Fruit fly (Drosophila melanogaster) whole organism, embryonic: ENCODE measurements around the gene mRpL13.
A peak's percentile ranks its signal among the peaks of the same experiment; 100 is the strongest.

ENCODE experiments used
- B-H1 ChIP-seq: fragments of 200-800 bp; sonication (Bioruptor generic); IDR thresholded peaks from 3 replicates; pipeline ENCODE4 v1.3.6; 2022; ENCODE audit warnings: missing biosample characterization, missing genetic modification characterization
- Bdp1 ChIP-seq: fragments of 200-800 bp; sonication (Bioruptor generic); optimal IDR thresholded peaks from 3 replicates; lab custom pipeline; 2016; ENCODE audit warnings: missing biosample characterization, missing genetic modification characterization
- CG10321 ChIP-seq: fragments of 200-800 bp; sonication (Bioruptor generic); IDR thresholded peaks from 2 replicates; pipeline ENCODE4 v1.3.6; 2022; ENCODE audit warnings: missing biosample characterization, missing genetic modification characterization
- CG12744 ChIP-seq: fragments of 200-800 bp; sonication (Bioruptor generic); optimal IDR thresholded peaks from 2 replicates; lab custom pipeline; 2016; ENCODE audit warnings: missing biosample characterization, missing genetic modification characterization
- CG13287 ChIP-seq: fragments of 200-800 bp; sonication (Bioruptor generic); IDR thresholded peaks from 2 replicates; pipeline ENCODE4 v1.3.6; 2022; ENCODE audit warnings: missing biosample characterization, missing genetic modification characterization; ENCODE audit not compliant: partially characterized antibody
- CG13424 ChIP-seq: fragments of 200-800 bp; sonication (Bioruptor generic); optimal IDR thresholded peaks from 2 replicates; lab custom pipeline; 2019; ENCODE audit warnings: missing biosample characterization, mild to moderate bottlenecking, missing genetic modification characterization, moderate library complexity
- CG13894 ChIP-seq: fragments of 200-800 bp; sonication (Bioruptor generic); optimal IDR thresholded peaks from 3 replicates; lab custom pipeline; 2018; ENCODE audit warnings: missing biosample characterization, mild to moderate bottlenecking, missing genetic modification characterization, moderate library complexity
- CG14860 ChIP-seq: fragments of 200-800 bp; sonication (Bioruptor generic); IDR thresholded peaks from 3 replicates; pipeline ENCODE4 v1.3.6; 2022; ENCODE audit warnings: missing biosample characterization, missing genetic modification characterization; ENCODE audit not compliant: partially characterized antibody
- CG14965 ChIP-seq: fragments of 200-800 bp; sonication (Bioruptor generic); optimal IDR thresholded peaks from 2 replicates; lab custom pipeline; 2016; ENCODE audit warnings: missing biosample characterization, missing genetic modification characterization, borderline replicate concordance
- CG16813 ChIP-seq: fragments of 200-800 bp; sonication (Bioruptor generic); IDR thresholded peaks from 3 replicates; pipeline ENCODE4 v1.3.6; 2022; ENCODE audit warnings: missing biosample characterization, missing genetic modification characterization; ENCODE audit not compliant: partially characterized antibody
- CG3726 ChIP-seq: fragments of 200-800 bp; sonication (Bioruptor generic); IDR thresholded peaks from 3 replicates; pipeline ENCODE4, ENCODE4 v1.3.6; 2022; ENCODE audit warnings: missing biosample characterization, missing genetic modification characterization
- CG4328 ChIP-seq: fragments of 200-800 bp; sonication (Bioruptor generic); optimal IDR thresholded peaks from 3 replicates; lab custom pipeline; 2017; ENCODE audit warnings: missing biosample characterization, missing genetic modification reagents, missing genetic modification characterization
- CG6272 ChIP-seq: fragments of 200-800 bp; sonication (Bioruptor generic); IDR thresholded peaks from 2 replicates; pipeline ENCODE4 v1.3.6; 2022; ENCODE audit warnings: missing biosample characterization, missing genetic modification characterization
- CG7556 ChIP-seq: fragments of 200-800 bp; sonication (Bioruptor generic); optimal IDR thresholded peaks from 2 replicates; lab custom pipeline; 2017; ENCODE audit warnings: missing biosample characterization, mild to moderate bottlenecking, missing genetic modification characterization
- CG7786 ChIP-seq: fragments of 200-800 bp; sonication (Bioruptor generic); optimal IDR thresholded peaks from 2 replicates; lab custom pipeline; 2016; ENCODE audit warnings: missing biosample characterization, missing genetic modification characterization
- CG8281 ChIP-seq: fragments of 200-800 bp; sonication (Bioruptor generic); optimal IDR thresholded peaks from 2 replicates; lab custom pipeline; 2018; ENCODE audit warnings: missing biosample characterization, mild to moderate bottlenecking, missing genetic modification characterization, moderate library complexity
- CG8478 ChIP-seq: fragments of >200 bp; optimal IDR thresholded peaks from 2 replicates; lab custom pipeline; 2018
- CG8765 ChIP-seq: fragments of 200-800 bp; sonication (Bioruptor generic); IDR thresholded peaks from 2 replicates; pipeline ENCODE4 v1.3.6; 2022; ENCODE audit warnings: missing biosample characterization, missing genetic modification characterization
- CG9817 ChIP-seq: fragments of 200-800 bp; sonication (Bioruptor generic); optimal IDR thresholded peaks from 2 replicates; lab custom pipeline; 2018; ENCODE audit warnings: missing biosample characterization, mild to moderate bottlenecking, missing genetic modification characterization, moderate library complexity
- CTCF ChIP-seq: fragments of 200-800 bp; sonication (Bioruptor generic); optimal IDR thresholded peaks from 2 replicates; lab custom pipeline; 2017; ENCODE audit warnings: missing biosample characterization, mild to moderate bottlenecking, missing genetic modification characterization, moderate library complexity
- E2f2 ChIP-seq: fragments of 200-800 bp; sonication (Bioruptor generic); IDR thresholded peaks from 2 replicates; pipeline ENCODE4 v1.3.6; 2022; ENCODE audit warnings: missing biosample characterization, missing genetic modification characterization
- Eip74EF ChIP-seq, 2 experiments: fragments of 200-800 bp in 1 of 2; fragments of >200 bp in 1 of 2; sonication (Bioruptor generic) in 1 of 2; optimal IDR thresholded peaks; 2 replicates each; lab custom pipeline; 2017 to 2019; ENCODE audit warnings: missing biosample characterization in 2 of 2, missing genetic modification characterization in 2 of 2, mild to moderate bottlenecking in 1 of 2, moderate library complexity in 1 of 2
- Fer3 ChIP-seq: fragments of 200-800 bp; sonication (Bioruptor generic); optimal IDR thresholded peaks from 2 replicates; lab custom pipeline; 2018; ENCODE audit warnings: missing biosample characterization, mild to moderate bottlenecking, missing genetic modification characterization, moderate library complexity
- NC2α ChIP-seq: fragments of 200-800 bp; sonication (Bioruptor generic); optimal IDR thresholded peaks from 2 replicates; lab custom pipeline; 2016; ENCODE audit warnings: missing biosample characterization, missing genetic modification characterization
- PHDP ChIP-seq: fragments of 200-800 bp; sonication (Bioruptor generic); optimal IDR thresholded peaks from 3 replicates; lab custom pipeline; 2018; ENCODE audit warnings: missing biosample characterization, mild to moderate bottlenecking, missing genetic modification characterization, moderate library complexity
- Sox100B ChIP-seq: fragments of 200-800 bp; sonication (Bioruptor generic); optimal IDR thresholded peaks from 3 replicates; lab custom pipeline; 2018; ENCODE audit warnings: missing biosample characterization, mild to moderate bottlenecking, missing genetic modification characterization
- YL-1 ChIP-seq: fragments of 200-800 bp; sonication (Bioruptor generic); optimal IDR thresholded peaks from 3 replicates; lab custom pipeline; 2017; ENCODE audit warnings: missing biosample characterization, mild to moderate bottlenecking, missing genetic modification characterization
- ap ChIP-seq: fragments of 200-800 bp; sonication (Bioruptor generic); IDR thresholded peaks from 2 replicates; pipeline ENCODE4 v1.3.6; 2022; ENCODE audit warnings: missing biosample characterization, missing genetic modification characterization
- az2 ChIP-seq: fragments of 200-800 bp; sonication (Bioruptor generic); optimal IDR thresholded peaks from 3 replicates; lab custom pipeline; 2016; ENCODE audit warnings: missing biosample characterization, missing genetic modification characterization
- chif ChIP-seq, 2 experiments: fragments of 200-800 bp; sonication (Bioruptor generic); optimal IDR thresholded peaks; 3 replicates each; lab custom pipeline; 2016; ENCODE audit warnings: missing biosample characterization in 2 of 2, missing genetic modification characterization in 2 of 2
- crp ChIP-seq, 2 experiments: fragments of 200-800 bp; sonication (Bioruptor generic); optimal IDR thresholded peaks; 2 replicates in 1 of 2; 3 replicates in 1 of 2; lab custom pipeline; 2017; ENCODE audit warnings: missing biosample characterization in 2 of 2, missing genetic modification characterization in 2 of 2, mild to moderate bottlenecking in 1 of 2, moderate library complexity in 1 of 2
- disco-r ChIP-seq: fragments of 200-800 bp; sonication (Bioruptor generic); optimal IDR thresholded peaks from 2 replicates; lab custom pipeline; 2016; ENCODE audit warnings: missing biosample characterization, missing genetic modification characterization
- emc ChIP-seq: fragments of 200-800 bp; sonication (Bioruptor generic); optimal IDR thresholded peaks from 2 replicates; lab custom pipeline; 2016; ENCODE audit warnings: missing biosample characterization, missing genetic modification characterization
- exex ChIP-seq: fragments of 200-800 bp; sonication (Bioruptor generic); optimal IDR thresholded peaks from 4 replicates; lab custom pipeline; 2018; ENCODE audit warnings: missing biosample characterization, mild to moderate bottlenecking, missing genetic modification characterization, moderate library complexity
- fd102C ChIP-seq: fragments of 200-800 bp; sonication (Bioruptor generic); optimal IDR thresholded peaks from 2 replicates; lab custom pipeline; 2018; ENCODE audit warnings: missing biosample characterization, mild to moderate bottlenecking, missing genetic modification characterization, moderate library complexity
- fru ChIP-seq: fragments of >200 bp; optimal IDR thresholded peaks from 2 replicates; lab custom pipeline; 2017
- gcm2 ChIP-seq: fragments of 200-800 bp; sonication (Bioruptor generic); optimal IDR thresholded peaks from 2 replicates; lab custom pipeline; 2016; ENCODE audit warnings: missing biosample characterization, missing genetic modification characterization
- gem ChIP-seq: fragments of 200-800 bp; sonication (Bioruptor generic); optimal IDR thresholded peaks from 2 replicates; lab custom pipeline; 2019; ENCODE audit warnings: missing biosample characterization, mild to moderate bottlenecking, missing genetic modification characterization, moderate library complexity
- gsb-n ChIP-seq: fragments of 200-800 bp; sonication (Bioruptor generic); optimal IDR thresholded peaks from 3 replicates; lab custom pipeline; 2018; ENCODE audit warnings: missing biosample characterization, mild to moderate bottlenecking, missing genetic modification characterization
- gt ChIP-seq: fragments of 200-800 bp; sonication (Bioruptor generic); IDR thresholded peaks from 2 replicates; pipeline ENCODE4 v1.3.6; 2022; ENCODE audit warnings: missing biosample characterization, missing genetic modification characterization
- jigr1 ChIP-seq: fragments of 200-800 bp; sonication (Bioruptor generic); IDR thresholded peaks from 3 replicates; pipeline ENCODE4 v1.3.6; 2022; ENCODE audit warnings: missing biosample characterization, missing genetic modification characterization
- jing ChIP-seq: fragments of 200-800 bp; sonication (Bioruptor generic); optimal IDR thresholded peaks from 2 replicates; lab custom pipeline; 2018; ENCODE audit warnings: missing biosample characterization, mild to moderate bottlenecking, missing genetic modification characterization
- lov ChIP-seq, 2 experiments: fragments of 200-800 bp in 1 of 2; fragments of >200 bp in 1 of 2; sonication (Bioruptor generic) in 1 of 2; IDR thresholded peaks in 1 of 2; optimal IDR thresholded peaks in 1 of 2; 2 replicates in 1 of 2; 3 replicates in 1 of 2; pipeline versions ENCODE4 v1.3.6 to Lab custom; 2017 to 2022; ENCODE audit warnings: missing biosample characterization in 1 of 2, missing genetic modification characterization in 1 of 2
- odd ChIP-seq: fragments of 200-800 bp; sonication (Bioruptor generic); optimal IDR thresholded peaks from 2 replicates; lab custom pipeline; 2017; ENCODE audit warnings: missing biosample characterization, mild to moderate bottlenecking, missing genetic modification characterization
- p53 ChIP-seq: fragments of 200-800 bp; sonication (Bioruptor generic); optimal IDR thresholded peaks from 2 replicates; lab custom pipeline; 2016; ENCODE audit warnings: missing biosample characterization, missing genetic modification characterization
- peb ChIP-seq: fragments of 200-800 bp; sonication (Bioruptor generic); IDR thresholded peaks from 2 replicates; pipeline ENCODE4 v1.3.6; 2022; ENCODE audit warnings: missing biosample characterization, missing genetic modification characterization
- prd ChIP-seq, 3 experiments: fragments of >200 bp in 2 of 3; fragments of 200-800 bp in 1 of 3; sonication (Bioruptor generic) in 1 of 3; optimal IDR thresholded peaks in 2 of 3; IDR thresholded peaks in 1 of 3; 2 replicates in 2 of 3; 3 replicates in 1 of 3; pipeline versions ENCODE4 v1.3.6 to Lab custom; 2017 to 2022; ENCODE audit warnings: missing biosample characterization in 1 of 3, missing genetic modification characterization in 1 of 3
- pros ChIP-seq: fragments of 200-800 bp; sonication (Bioruptor generic); optimal IDR thresholded peaks from 3 replicates; lab custom pipeline; 2019; ENCODE audit warnings: missing biosample characterization, mild to moderate bottlenecking, missing genetic modification characterization, moderate library complexity
- ranshi ChIP-seq: fragments of 200-800 bp; sonication (Bioruptor generic); IDR thresholded peaks from 2 replicates; pipeline ENCODE4 v1.3.6; 2022; ENCODE audit warnings: missing biosample characterization, missing genetic modification characterization
- salm ChIP-seq: fragments of 200-800 bp; sonication (Bioruptor generic); optimal IDR thresholded peaks from 2 replicates; lab custom pipeline; 2018; ENCODE audit warnings: missing biosample characterization, mild to moderate bottlenecking, missing genetic modification characterization

mRpL13 gene

dm6 chr2L:18857635-18858059 lies 1.4 kb downstream of the mRpL13 start (continued):
- TF ChIP-seq CG4328: peak; percentile 86
- TF ChIP-seq prd (optimal IDR thresholded peaks at IDR 0.05; lab: Kevin White, UChicago): no peak
- peak; percentile 90 for TF ChIP-seq prd (GFP tag; IDR thresholded peaks at IDR 0.05; lab: Robert Waterston, UW)
- TF ChIP-seq gsb-n: peak; percentile 86
- TF ChIP-seq CG8765 (GFP tag; lab: Robert Waterston, UW): peak; percentile 76
- TF ChIP-seq CG14860 (GFP tag; lab: Robert Waterston, UW): 0 out of 3 replicates have a peak, but pooled peaks have one; percentile 11
- peak; percentile 81 for TF ChIP-seq ap
- no peak for TF ChIP-seq fd102C
- peak; percentile 85 for TF ChIP-seq Bdp1 (GFP tag; lab: Kevin White, UChicago)
- TF ChIP-seq CG10321 (GFP tag; lab: Robert Waterston, UW): peak; percentile 68
- peak; percentile 65 for TF ChIP-seq gt
- TF ChIP-seq Sox100B: peak; percentile 84
- no peak for TF ChIP-seq fru
- TF ChIP-seq chif (GFP tag; optimal IDR thresholded peaks at IDR 0.05; lab: Kevin White, UChicago): peak; percentile 87 to 93
- peak; percentile 78 for TF ChIP-seq jing (GFP tag; lab: Kevin White, UChicago)
- TF ChIP-seq CG6272: peak; percentile 87
- TF ChIP-seq lov (optimal IDR thresholded peaks at IDR 0.05; lab: Kevin White, UChicago): no peak
- peak; percentile 85; the same call in 2 of the 3 replicates for TF ChIP-seq lov (GFP tag; IDR thresholded peaks at IDR 0.05; lab: Robert Waterston, UW)
- peak; percentile 59 for TF ChIP-seq YL-1 (GFP tag; lab: Kevin White, UChicago)
- TF ChIP-seq CG7556 (GFP tag; lab: Kevin White, UChicago): peak; percentile 88
- TF ChIP-seq CG7786: peak; percentile 88
- TF ChIP-seq exex (tag; lab: Kevin White, UChicago): peak; percentile 68
- peak; percentile 87 for TF ChIP-seq ranshi (GFP tag; lab: Robert Waterston, UW)
- peak; percentile 84 for TF ChIP-seq CG12744 (GFP tag; lab: Kevin White, UChicago)
- TF ChIP-seq CG3726 (GFP tag; lab: Robert Waterston, UW): peak; percentile 81
- peak; percentile 76 for TF ChIP-seq disco-r (GFP tag; lab: Kevin White, UChicago)
- peak; percentile 40 for TF ChIP-seq CTCF
- TF ChIP-seq CG9817 (tag; lab: Kevin White, UChicago): peak; percentile 95
- peak; percentile 92 for TF ChIP-seq az2 (GFP tag; lab: Kevin White, UChicago)
- no peak for TF ChIP-seq CG14965 (GFP tag; lab: Kevin White, UChicago)
- peak; percentile 73 for TF ChIP-seq CG8281 (tag; lab: Kevin White, UChicago)
- no peak for TF ChIP-seq Eip74EF (GFP tag; optimal IDR thresholded peaks at IDR 0.05; lab: Kevin White, UChicago)
- peak in 1 of 2 experiments; percentile 71 for TF ChIP-seq crp (GFP tag; optimal IDR thresholded peaks at IDR 0.05; lab: Kevin White, UChicago)
- TF ChIP-seq gcm2 (GFP tag; lab: Kevin White, UChicago): peak; percentile 85
- no peak for TF ChIP-seq odd (GFP tag; lab: Kevin White, UChicago)
- TF ChIP-seq B-H1 (GFP tag; lab: Robert Waterston, UW): peak; percentile 82
- peak; percentile 76 for TF ChIP-seq E2f2 (GFP tag; lab: Robert Waterston, UW)
- peak; percentile 38 for TF ChIP-seq emc (GFP tag; lab: Kevin White, UChicago)
- TF ChIP-seq NC2α (GFP tag; lab: Kevin White, UChicago): peak; percentile 75
- peak; percentile 96 for TF ChIP-seq gem (tag; lab: Kevin White, UChicago)
- TF ChIP-seq CG13424 (tag; lab: Kevin White, UChicago): peak; percentile 96
- peak; percentile 81 for TF ChIP-seq peb
- TF ChIP-seq CG8478 (lab: Kevin White, UChicago): no peak
- peak; percentile 87 for TF ChIP-seq CG13894 (tag; lab: Kevin White, UChicago)
- peak; percentile 95 for TF ChIP-seq PHDP
- peak; percentile 92 for TF ChIP-seq Fer3 (tag; lab: Kevin White, UChicago)
- no peak for TF ChIP-seq CG16813
- TF ChIP-seq jigr1: peak; percentile 55; the same call in 2 of the 3 replicates
- peak; percentile 33 for TF ChIP-seq p53 (GFP tag; lab: Kevin White, UChicago)
- TF ChIP-seq pros (GFP tag; lab: Kevin White, UChicago): no peak
- TF ChIP-seq CG13287: peak; percentile 54
- TF ChIP-seq salm (tag; lab: Kevin White, UChicago): peak; percentile 87
